Worm (Caenorhabditis elegans): ENCODE measurements around the gene mlh-1.

mlh-1 gene

ce11 chrIII:13528513-13529249, 14.3 kb upstream of the mlh-1 start:
- TF ChIP-seq fax-1 (tag; optimal IDR thresholded peaks at IDR 0.05) = no peak
- no peak for TF ChIP-seq T23F11.4 (GFP tag; optimal IDR thresholded peaks at IDR 0.05)
- TF ChIP-seq ceh-22 (tag; optimal IDR thresholded peaks at IDR 0.05) = no peak
- no peak for TF ChIP-seq gmeb-2 (tag; optimal IDR thresholded peaks at IDR 0.05)
- peak; percentile 60 for TF ChIP-seq ceh-34 (tag; optimal IDR thresholded peaks at IDR 0.05)
- no peak for TF ChIP-seq nhr-232 (tag; optimal IDR thresholded peaks at IDR 0.05)

ce11 chrIII:13527424-13528097, 13.2 kb upstream of the mlh-1 start, which contains the start of gene lron-13:
TSS of gene lron-13 (plus strand) at chrIII:13527438.
- TF ChIP-seq npax-4 (tag; optimal IDR thresholded peaks at IDR 0.05) (no peak), pha-2 (tag; optimal IDR thresholded peaks at IDR 0.05) (peak; percentile 35), gmeb-2 (tag; optimal IDR thresholded peaks at IDR 0.05) (no peak), tbx-2 (tag; optimal IDR thresholded peaks at IDR 0.05) (peak; percentile 13)

- TF ChIP-seq eyg-1 (tag; optimal IDR thresholded peaks at IDR 0.05) = no peak
- no peak for TF ChIP-seq K09A11.1 (tag; optimal IDR thresholded peaks at IDR 0.05; ENCODE audit: insufficient read depth)
- TF ChIP-seq hlh-13 (GFP tag; optimal IDR thresholded peaks at IDR 0.05) = no peak
- TF ChIP-seq ttx-3 (tag; optimal IDR thresholded peaks at IDR 0.05) = no peak
- TF ChIP-seq unc-42 (tag; optimal IDR thresholded peaks at IDR 0.05) = peak; percentile 92
- no peak for TF ChIP-seq syd-9 (tag; optimal IDR thresholded peaks at IDR 0.05)
- TF ChIP-seq zip-5 (tag; optimal IDR thresholded peaks at IDR 0.05) = no peak
- TF ChIP-seq ceh-14 (tag; optimal IDR thresholded peaks at IDR 0.05) = no peak
- peak; percentile 85 for TF ChIP-seq fkh-10 (GFP tag; optimal IDR thresholded peaks at IDR 0.05)
- no peak for TF ChIP-seq ceh-9 (tag; optimal IDR thresholded peaks at IDR 0.05)
- no peak for TF ChIP-seq ceh-48 (tag; optimal IDR thresholded peaks at IDR 0.05)
Observed at ce11 chrIII:13526702-13527101, 12.3 kb upstream of the mlh-1 start.

DNA sequence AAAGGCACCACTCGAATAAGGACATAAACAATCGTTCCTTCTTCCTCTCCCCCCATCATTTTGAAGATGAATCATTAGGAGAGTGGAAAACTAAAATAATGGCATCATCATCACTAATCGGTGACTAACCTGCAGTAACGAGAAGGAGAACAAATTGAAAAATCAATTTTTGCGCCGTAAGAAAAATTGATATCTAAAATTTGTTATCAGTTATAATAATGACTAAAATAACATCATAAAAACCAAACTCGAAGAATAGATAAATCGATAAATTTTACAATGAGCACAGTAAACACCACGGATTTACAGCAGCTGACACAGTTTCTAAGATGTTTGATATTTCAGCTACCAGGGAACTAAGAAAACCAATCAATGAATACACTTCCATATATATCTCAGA, 11.8 kb upstream of the mlh-1 start:
- no peak for TF ChIP-seq odd-2 (tag; optimal IDR thresholded peaks at IDR 0.05)
- TF ChIP-seq pax-1 (tag; optimal IDR thresholded peaks at IDR 0.05) = no peak
- no peak for TF ChIP-seq rnt-1 (tag; optimal IDR thresholded peaks at IDR 0.05)
- no peak for TF ChIP-seq sox-4 (tag; optimal IDR thresholded peaks at IDR 0.05)
- TF ChIP-seq ama-1 (optimal IDR thresholded peaks at IDR 0.05) = no peak
- TF ChIP-seq ceh-14 (tag; optimal IDR thresholded peaks at IDR 0.05) = no peak

DNA sequence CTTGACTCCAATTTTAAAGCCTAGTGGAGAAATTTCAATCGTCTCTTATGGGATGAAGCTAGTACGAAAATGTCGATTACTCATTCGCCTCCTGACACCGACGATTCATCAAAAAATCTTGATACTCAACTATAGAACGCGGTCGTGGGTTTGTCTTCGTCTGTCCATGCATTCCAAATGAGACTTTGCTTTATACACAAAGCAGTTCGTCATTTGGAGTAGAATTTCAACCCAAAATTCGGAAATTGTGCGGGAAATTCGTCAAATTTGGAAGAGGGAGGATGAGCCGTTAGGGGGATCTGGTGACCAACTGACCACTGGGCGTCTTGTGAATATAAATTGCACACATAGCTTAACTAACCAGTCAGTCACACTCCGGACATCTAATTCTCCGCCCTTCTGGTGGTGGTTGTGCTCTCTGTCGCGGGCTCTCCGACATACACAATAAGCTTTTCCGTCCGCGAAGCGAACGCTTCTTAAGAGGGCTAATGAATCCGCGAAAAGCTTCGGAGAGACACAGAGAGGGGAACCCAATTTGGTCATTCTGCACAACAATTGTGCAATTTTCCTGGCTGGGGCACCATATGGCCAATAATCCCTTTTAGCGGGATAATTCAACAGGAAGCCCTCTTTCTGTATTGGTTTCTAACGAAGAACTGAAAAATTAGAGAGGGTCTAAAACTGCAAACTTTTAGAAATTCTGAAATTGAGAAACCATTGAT, 10.9 kb upstream of the mlh-1 start:
- TF ChIP-seq unc-42 (tag; optimal IDR thresholded peaks at IDR 0.05) (peak; percentile 90), sox-4 (tag; optimal IDR thresholded peaks at IDR 0.05) (peak; percentile 7), ttx-3 (tag; optimal IDR thresholded peaks at IDR 0.05) (no peak), ceh-19 (GFP tag; optimal IDR thresholded peaks at IDR 0.05) (peak; percentile 34), ceh-34 (tag; optimal IDR thresholded peaks at IDR 0.05) (peak; percentile 24), ceh-45 (GFP tag; IDR thresholded peaks at IDR 0.05) (0 out of 2 replicates have a peak, but pooled peaks have one; percentile 19)

ce11 chrIII:13524021-13524420, 9.7 kb upstream of the mlh-1 start, which contains the start of gene pod-1:
TSS of gene pod-1 (minus strand) at chrIII:13524121.
- no peak for TF ChIP-seq pha-2 (tag; optimal IDR thresholded peaks at IDR 0.05)
- TF ChIP-seq T23F11.4 (GFP tag; optimal IDR thresholded peaks at IDR 0.05) = no peak
- TF ChIP-seq C08G9.2 (tag; optimal IDR thresholded peaks at IDR 0.05) = no peak
- no peak for TF ChIP-seq pros-1 (tag; optimal IDR thresholded peaks at IDR 0.05)
- no peak for TF ChIP-seq K09A11.1 (tag; optimal IDR thresholded peaks at IDR 0.05; ENCODE audit: insufficient read depth)
- no peak for TF ChIP-seq syd-9 (tag; optimal IDR thresholded peaks at IDR 0.05)
- no peak for TF ChIP-seq Y22D7AL.16 (tag; optimal IDR thresholded peaks at IDR 0.05)

All from whole organism, late embryonic.